Worm (Caenorhabditis elegans) whole organism, L4 larva: ENCODE measurements around the gene nspc-16.
A peak's percentile ranks its signal among the peaks of the same experiment; 100 is the strongest.

Experiments used
- F10B5.3 ChIP-seq: sonication (generic microtip); optimal IDR thresholded peaks from 2 replicates; lab custom pipeline; 2016; ENCODE audit warnings: mild to moderate bottlenecking, missing genetic modification characterization, missing compliant biosample characterization
- F44E2.7 ChIP-seq: fragments of 200-800 bp; sonication (Bioruptor generic); IDR thresholded peaks from 2 replicates; pipeline ENCODE4 v2.1.2; 2022; ENCODE audit warnings: missing genetic modification characterization, missing compliant biosample characterization
- F49E8.2 ChIP-seq: sonication (generic microtip); optimal IDR thresholded peaks from 2 replicates; lab custom pipeline; 2016; ENCODE audit warnings: missing compliant biosample characterization, mild to moderate bottlenecking, missing genetic modification characterization, borderline replicate concordance
- T20F7.1 ChIP-seq: fragments of 200-800 bp; sonication (Bioruptor generic); optimal IDR thresholded peaks from 2 replicates; lab custom pipeline; 2018; ENCODE audit warnings: mild to moderate bottlenecking, missing genetic modification characterization, missing compliant biosample characterization
- Y105C5A.15 ChIP-seq: fragments of 200-800 bp; sonication (Bioruptor generic); IDR thresholded peaks from 2 replicates; pipeline ENCODE4 v1.3.6; 2022; ENCODE audit warnings: missing genetic modification characterization, missing compliant biosample characterization
- Y75B8A.6 ChIP-seq: fragments of 200-800 bp; sonication (Bioruptor generic); IDR thresholded peaks from 2 replicates; pipeline ENCODE4 v1.3.6; 2022; ENCODE audit warnings: missing genetic modification reagents, missing genetic modification characterization, missing compliant biosample characterization
- aha-1 ChIP-seq: fragments of 150-350 bp; peaks from one replicate; lab custom pipeline; 2014; ENCODE audit warnings: missing biosample characterization, missing genetic modification characterization
- aly-2 ChIP-seq: sonication (generic microtip); optimal IDR thresholded peaks from 2 replicates; lab custom pipeline; 2018; ENCODE audit warnings: missing biosample characterization, missing genetic modification characterization
- arid-1 ChIP-seq: fragments of 200-800 bp; sonication (Bioruptor generic); conservative IDR thresholded peaks from 2 replicates; pipeline ENCODE4 v1.3.6; 2022; ENCODE audit warnings: missing genetic modification reagents, missing genetic modification characterization, missing compliant biosample characterization
- ceh-28 ChIP-seq: fragments of 150-350 bp; optimal IDR thresholded peaks from 2 replicates; lab custom pipeline; 2014; ENCODE audit warnings: missing biosample characterization, missing genetic modification reagents, missing genetic modification characterization
- ces-1 ChIP-seq: fragments of 150-350 bp; sonication (generic microtip); optimal IDR thresholded peaks from 4 replicates; lab custom pipeline; 2014; ENCODE audit warnings: missing biosample characterization, missing genetic modification reagents, missing genetic modification characterization
- cey-2 ChIP-seq: sonication (generic microtip); optimal IDR thresholded peaks from 3 replicates; lab custom pipeline; 2017; ENCODE audit warnings: missing genetic modification characterization, mild to moderate bottlenecking, missing compliant biosample characterization, antibody characterized with exemption, borderline replicate concordance; ENCODE audit not compliant: insufficient read depth
- ctbp-1 ChIP-seq: fragments of 200-800 bp; sonication (Bioruptor generic); IDR thresholded peaks from 2 replicates; pipeline ENCODE4 v1.3.6; 2022; ENCODE audit warnings: missing genetic modification reagents, missing genetic modification characterization, missing compliant biosample characterization
- daf-16 ChIP-seq, 3 experiments: sonication (generic microtip); optimal IDR thresholded peaks; 2 replicates each; lab custom pipeline; 2016 to 2017; ENCODE audit warnings: missing genetic modification characterization in 3 of 3, missing genetic modification reagents in 3 of 3, mild to moderate bottlenecking in 2 of 3, missing compliant biosample characterization in 2 of 3, missing biosample characterization in 1 of 3, moderate library complexity in 1 of 3
- dmd-6 ChIP-seq: fragments of 200-800 bp; sonication (Bioruptor generic); IDR thresholded peaks from 2 replicates; pipeline ENCODE4 v1.3.6; 2022; ENCODE audit warnings: missing genetic modification reagents, missing genetic modification characterization, missing compliant biosample characterization
- dmd-8 ChIP-seq: fragments of 200-800 bp; sonication (Bioruptor generic); IDR thresholded peaks from 2 replicates; pipeline ENCODE4 v1.3.6; 2022; ENCODE audit warnings: missing genetic modification characterization, missing compliant biosample characterization
- duxl-1 ChIP-seq: sonication (generic microtip); optimal IDR thresholded peaks from 2 replicates; lab custom pipeline; 2016; ENCODE audit warnings: mild to moderate bottlenecking, missing genetic modification characterization, moderate library complexity, missing compliant biosample characterization; ENCODE audit not compliant: poor library complexity
- dve-1 ChIP-seq: sonication (generic microtip); optimal IDR thresholded peaks from 2 replicates; lab custom pipeline; 2017; ENCODE audit warnings: antibody characterized with exemption, mild to moderate bottlenecking, missing genetic modification characterization, missing compliant biosample characterization; ENCODE audit not compliant: insufficient read depth
- fos-1 ChIP-seq: fragments of 150-350 bp; optimal IDR thresholded peaks from 2 replicates; lab custom pipeline; 2014; ENCODE audit warnings: missing biosample characterization, missing genetic modification characterization
- gei-8 ChIP-seq: fragments of 200-800 bp; sonication (Bioruptor generic); optimal IDR thresholded peaks from 2 replicates; lab custom pipeline; 2018; ENCODE audit warnings: mild to moderate bottlenecking, missing genetic modification characterization, missing compliant biosample characterization
- hif-1 ChIP-seq, 2 experiments: sonication (generic microtip); optimal IDR thresholded peaks; 2 replicates each; lab custom pipeline; 2016 to 2017; ENCODE audit warnings: missing compliant biosample characterization in 2 of 2, missing genetic modification characterization in 2 of 2, missing genetic modification reagents in 2 of 2, missing genotype in 2 of 2, mild to moderate bottlenecking in 1 of 2
- hlh-30 ChIP-seq: sonication (generic microtip); optimal IDR thresholded peaks from 2 replicates; lab custom pipeline; 2017; ENCODE audit warnings: antibody characterized with exemption, mild to moderate bottlenecking, missing genetic modification characterization, missing compliant biosample characterization; ENCODE audit not compliant: insufficient read depth
- jun-1 ChIP-seq: fragments of 150-350 bp; optimal IDR thresholded peaks from 2 replicates; lab custom pipeline; 2014; ENCODE audit warnings: missing biosample characterization, missing genetic modification reagents, missing genetic modification characterization
- lin-29 ChIP-seq: fragments of 200-800 bp; sonication (Bioruptor generic); IDR thresholded peaks from 2 replicates; pipeline ENCODE4 v1.3.6; 2022; ENCODE audit warnings: missing genetic modification reagents, missing genetic modification characterization, missing compliant biosample characterization
- lir-3 ChIP-seq: sonication (generic microtip); optimal IDR thresholded peaks from 2 replicates; lab custom pipeline; 2016; ENCODE audit warnings: mild to moderate bottlenecking, missing genetic modification characterization, missing compliant biosample characterization
- madf-5 ChIP-seq, 2 experiments: fragments of 200-800 bp; sonication (Bioruptor generic); IDR thresholded peaks; 2 replicates each; pipeline ENCODE4 v1.3.6; 2022; ENCODE audit warnings: missing compliant biosample characterization in 2 of 2, missing genetic modification characterization in 2 of 2
- mdl-1 ChIP-seq, 2 experiments: fragments of 150-350 bp in 1 of 2; sonication (generic microtip) in 1 of 2; optimal IDR thresholded peaks; 2 replicates each; lab custom pipeline; 2014 to 2017; ENCODE audit warnings: missing biosample characterization in 2 of 2, missing genetic modification characterization in 2 of 2
- mep-1 ChIP-seq: fragments of 150-350 bp; sonication (generic microtip); optimal IDR thresholded peaks from 3 replicates; lab custom pipeline; 2014; ENCODE audit warnings: missing biosample characterization, missing genetic modification characterization
- mes-2 ChIP-seq: sonication (generic microtip); optimal IDR thresholded peaks from 2 replicates; lab custom pipeline; 2016; ENCODE audit warnings: missing genotype, mild to moderate bottlenecking, missing genetic modification characterization, missing compliant biosample characterization; ENCODE audit not compliant: poor library complexity, severe bottlenecking
- nhr-237 ChIP-seq: sonication (generic microtip); optimal IDR thresholded peaks from 2 replicates; lab custom pipeline; 2017; ENCODE audit warnings: missing biosample characterization, missing genetic modification characterization
- nhr-25 ChIP-seq: sonication (generic microtip); optimal IDR thresholded peaks from 2 replicates; lab custom pipeline; 2017; ENCODE audit warnings: missing genetic modification characterization, mild to moderate bottlenecking, missing compliant biosample characterization, antibody characterized with exemption, moderate library complexity, borderline replicate concordance; ENCODE audit not compliant: insufficient read depth
- nhr-6 ChIP-seq: fragments of 150-350 bp; optimal IDR thresholded peaks from 2 replicates; lab custom pipeline; 2014; ENCODE audit warnings: missing biosample characterization, missing genetic modification characterization
- nhr-77 ChIP-seq: fragments of 150-350 bp; optimal IDR thresholded peaks from 2 replicates; lab custom pipeline; 2014; ENCODE audit warnings: missing biosample characterization, missing genetic modification characterization
- pha-4 ChIP-seq, 2 experiments: fragments of 150-350 bp in 1 of 2; fragments of 200-800 bp in 1 of 2; sonication (Bioruptor generic) in 1 of 2; IDR thresholded peaks in 1 of 2; optimal IDR thresholded peaks in 1 of 2; 2 replicates each; pipeline versions ENCODE4 v1.3.6 to Lab custom; 2014 to 2022; ENCODE audit warnings: missing genetic modification characterization in 2 of 2, missing genetic modification reagents in 2 of 2, missing biosample characterization in 1 of 2, missing compliant biosample characterization in 1 of 2
- php-3 ChIP-seq: fragments of 200-800 bp; sonication (Bioruptor generic); IDR thresholded peaks from 2 replicates; pipeline ENCODE4 v1.3.6; 2022; ENCODE audit warnings: missing genetic modification reagents, missing genetic modification characterization, missing compliant biosample characterization
- pqm-1 ChIP-seq: sonication (generic microtip); optimal IDR thresholded peaks from 2 replicates; lab custom pipeline; 2017; ENCODE audit warnings: missing biosample characterization, missing genetic modification characterization
- sdz-12 ChIP-seq: fragments of 200-800 bp; sonication (Bioruptor generic); optimal IDR thresholded peaks from 2 replicates; lab custom pipeline; 2018; ENCODE audit warnings: mild to moderate bottlenecking, missing genetic modification characterization, missing compliant biosample characterization
- set-16 ChIP-seq: fragments of 200-800 bp; sonication (Bioruptor generic); IDR thresholded peaks from 2 replicates; pipeline ENCODE4 v1.3.6; 2022; ENCODE audit warnings: missing genetic modification reagents, missing genetic modification characterization, missing compliant biosample characterization
- snpc-1.2 ChIP-seq: fragments of 200-800 bp; sonication (Bioruptor generic); IDR thresholded peaks from 2 replicates; pipeline ENCODE4 v1.3.6; 2022; ENCODE audit warnings: missing genetic modification reagents, missing genetic modification characterization, missing compliant biosample characterization
- snpc-4 ChIP-seq: fragments of 150-350 bp; optimal IDR thresholded peaks from 2 replicates; lab custom pipeline; 2014; ENCODE audit warnings: missing biosample characterization, missing genetic modification characterization
- tra-1 ChIP-seq: fragments of 200-800 bp; sonication (Bioruptor generic); IDR thresholded peaks from 2 replicates; pipeline ENCODE4 v1.3.6; 2022; ENCODE audit warnings: missing genetic modification reagents, missing genetic modification characterization, missing compliant biosample characterization
- unc-130 ChIP-seq: sonication (generic microtip); optimal IDR thresholded peaks from 2 replicates; lab custom pipeline; 2016; ENCODE audit warnings: missing genetic modification reagents, missing genetic modification characterization, missing compliant biosample characterization
- vab-7 ChIP-seq: fragments of 200-800 bp; sonication (Bioruptor generic); IDR thresholded peaks from 2 replicates; pipeline ENCODE4 v1.3.6; 2022; ENCODE audit warnings: missing genetic modification reagents, missing genetic modification characterization, missing compliant biosample characterization
- zag-1 ChIP-seq: fragments of 150-350 bp; optimal IDR thresholded peaks from 2 replicates; lab custom pipeline; 2014; ENCODE audit warnings: missing biosample characterization, missing genetic modification characterization
- zfp-2 ChIP-seq: sonication (generic microtip); optimal IDR thresholded peaks from 2 replicates; lab custom pipeline; 2016; ENCODE audit warnings: mild to moderate bottlenecking, missing genetic modification characterization, missing compliant biosample characterization
- zfp-3 ChIP-seq: fragments of 200-800 bp; sonication (Bioruptor generic); conservative IDR thresholded peaks from 2 replicates; pipeline ENCODE4 v1.3.6; 2022; ENCODE audit warnings: missing genetic modification reagents, missing genetic modification characterization, missing compliant biosample characterization
- ztf-11 ChIP-seq: fragments of 150-350 bp; optimal IDR thresholded peaks from 2 replicates; lab custom pipeline; 2014; ENCODE audit warnings: missing biosample characterization, missing genetic modification characterization
- ztf-7 ChIP-seq: fragments of 150-350 bp; optimal IDR thresholded peaks from 2 replicates; lab custom pipeline; 2014; ENCODE audit warnings: missing biosample characterization, missing genetic modification characterization

Gene nspc-16

DNA sequence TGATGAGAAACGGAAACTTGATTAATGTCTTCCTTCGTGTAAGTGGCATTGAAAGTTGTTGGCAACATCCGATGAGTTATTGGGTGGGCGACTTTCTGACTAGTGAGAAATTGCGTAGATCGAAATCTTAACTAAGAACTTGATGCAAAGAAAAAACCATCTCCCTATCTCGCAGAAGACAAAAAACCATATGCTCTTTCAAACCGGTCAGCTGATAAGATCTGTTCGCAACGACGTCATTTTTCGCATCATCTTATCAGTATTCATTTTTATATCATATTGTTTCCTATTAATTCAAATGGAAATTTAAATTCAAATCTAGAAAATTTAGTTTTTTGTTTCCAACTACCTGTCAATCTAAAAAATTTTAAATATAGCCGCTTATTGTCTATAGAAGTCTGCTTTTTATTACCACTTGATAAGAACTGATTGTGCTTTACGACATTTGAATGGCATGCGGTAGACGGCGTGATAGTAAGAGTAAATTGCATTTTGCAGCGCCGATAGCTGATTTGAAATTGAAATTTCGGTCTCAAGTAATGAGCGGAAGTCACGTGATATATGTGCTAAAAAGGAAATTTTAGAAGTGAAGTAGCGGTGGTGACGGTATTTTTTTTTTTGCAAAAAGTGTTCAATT is 22.8 kb upstream of the nspc-16 start (continued):
- TF ChIP-seq tra-1 (GFP tag; lab: Robert Waterston, UW) (peak; percentile 99), lin-29 (GFP tag; lab: Robert Waterston, UW) (no peak), pqm-1 (peak; percentile 69), snpc-1.2 (no peak), ces-1 (no peak), php-3 (GFP tag; lab: Robert Waterston, UW) (peak; percentile 99), Y105C5A.15 (GFP tag; lab: Robert Waterston, UW) (no peak), T20F7.1 (GFP tag; lab: Kevin White, UChicago) (peak; percentile 54), dmd-6 (GFP tag; lab: Robert Waterston, UW) (peak; percentile 99), nhr-25 (tag; lab: Kevin White, UChicago) (no peak), F49E8.2 (no peak), ztf-11 (tag; lab: Kevin White, UChicago) (no peak), duxl-1 (tag; lab: Kevin White, UChicago) (no peak), ceh-28 (no peak), fos-1 (tag; lab: Kevin White, UChicago) (no peak), cey-2 (no peak), mep-1 (tag; lab: Kevin White, UChicago) (no peak), F10B5.3 (tag; lab: Kevin White, UChicago) (no peak), snpc-4 (tag; lab: Kevin White, UChicago) (no peak), nhr-77 (tag; lab: Kevin White, UChicago) (peak; percentile 79), madf-5 (GFP tag; IDR thresholded peaks at IDR 0.05; lab: Robert Waterston, UW) (no peak), mes-2 (tag; lab: Kevin White, UChicago) (no peak), dmd-8 (GFP tag; lab: Robert Waterston, UW) (no peak), zag-1 (tag; lab: Kevin White, UChicago) (no peak), aly-2 (tag; lab: Kevin White, UChicago) (no peak), pha-4 (GFP tag; IDR thresholded peaks at IDR 0.05; lab: Robert Waterston, UW) (peak; percentile 72), pha-4 (tag; optimal IDR thresholded peaks at IDR 0.05; lab: Kevin White, UChicago) (no peak), dve-1 (tag; lab: Kevin White, UChicago) (peak; percentile 95), unc-130 (GFP tag; lab: Kevin White, UChicago) (no peak), sdz-12 (GFP tag; lab: Kevin White, UChicago) (no peak), set-16 (GFP tag; lab: Robert Waterston, UW) (no peak), F44E2.7 (no peak), zfp-3 (no peak), ztf-7 (tag; lab: Kevin White, UChicago) (peak; percentile 2), zfp-2 (no peak), gei-8 (peak; percentile 94), mdl-1 (tag; optimal IDR thresholded peaks at IDR 0.05; lab: Kevin White, UChicago) (peak in 1 of 2 experiments; percentile 62), nhr-6 (tag; lab: Kevin White, UChicago) (no peak), jun-1 (tag; lab: Kevin White, UChicago) (no peak), hlh-30 (tag; lab: Kevin White, UChicago) (peak; percentile 24), arid-1 (GFP tag; lab: Robert Waterston, UW) (no peak), aha-1 (tag; lab: Kevin White, UChicago) (peak; percentile 78), lir-3 (tag; lab: Kevin White, UChicago) (no peak), Y75B8A.6 (GFP tag; lab: Robert Waterston, UW) (peak; percentile 51; the same call in 1 of the 2 replicates), vab-7 (GFP tag; lab: Robert Waterston, UW) (no peak), nhr-237 (tag; lab: Kevin White, UChicago) (no peak), hif-1 (tag; optimal IDR thresholded peaks at IDR 0.05; lab: Kevin White, UChicago) (peak in 1 of 2 experiments; percentile 24), ctbp-1 (GFP tag; lab: Robert Waterston, UW) (no peak), daf-16 (GFP tag; optimal IDR thresholded peaks at IDR 0.05; lab: Kevin White, UChicago) (peak in 1 of 2 experiments; percentile 93), daf-16 (tag; optimal IDR thresholded peaks at IDR 0.05; lab: Kevin White, UChicago) (peak; percentile 65)
